Fruit fly (Drosophila melanogaster) whole organism, adult: ENCODE results near the gene Mob3.

ENCODE experiments used
- CG11617 ChIP-seq: fragments of 200-800 bp; sonication (Bioruptor generic); optimal IDR thresholded peaks from 2 replicates; lab custom pipeline; 2017; ENCODE audit warnings: mild to moderate bottlenecking, missing biosample characterization, missing genetic modification reagents, missing genetic modification characterization
- CG12768 ChIP-seq: fragments of 200-800 bp; sonication (Bioruptor generic); optimal IDR thresholded peaks from 2 replicates; lab custom pipeline; 2017; ENCODE audit warnings: missing biosample characterization, missing genetic modification characterization, mild to moderate bottlenecking, moderate library complexity, missing genetic modification reagents
- CG14711 ChIP-seq: fragments of 200-800 bp; sonication (Bioruptor generic); optimal IDR thresholded peaks from 2 replicates; lab custom pipeline; 2018; ENCODE audit warnings: missing biosample characterization, mild to moderate bottlenecking, missing genetic modification characterization, moderate library complexity
- CG1620 ChIP-seq: fragments of 200-800 bp; sonication (Bioruptor generic); optimal IDR thresholded peaks from 2 replicates; lab custom pipeline; 2016; ENCODE audit warnings: missing biosample characterization, missing genetic modification characterization
- CG33017 ChIP-seq: fragments of 200-800 bp; sonication (Bioruptor generic); optimal IDR thresholded peaks from 2 replicates; lab custom pipeline; 2018; ENCODE audit warnings: missing biosample characterization, mild to moderate bottlenecking, missing genetic modification characterization, moderate library complexity
- CG5204 ChIP-seq: fragments of 200-800 bp; sonication (Bioruptor generic); optimal IDR thresholded peaks from 2 replicates; lab custom pipeline; 2016; ENCODE audit warnings: missing biosample characterization, missing genetic modification characterization
- CG7045 ChIP-seq: fragments of 200-800 bp; sonication (Bioruptor generic); optimal IDR thresholded peaks from 2 replicates; lab custom pipeline; 2017; ENCODE audit warnings: missing biosample characterization, mild to moderate bottlenecking, missing genetic modification characterization
- CG7101 ChIP-seq: fragments of 200-800 bp; sonication (Bioruptor generic); optimal IDR thresholded peaks from 2 replicates; lab custom pipeline; 2018; ENCODE audit warnings: missing biosample characterization, mild to moderate bottlenecking, missing genetic modification characterization, moderate library complexity
- Clk ChIP-seq: fragments of 200-800 bp; sonication (Bioruptor generic); optimal IDR thresholded peaks from 2 replicates; lab custom pipeline; 2017; ENCODE audit warnings: missing biosample characterization, missing genetic modification characterization
- Crg-1 ChIP-seq: fragments of 200-800 bp; sonication (Bioruptor generic); optimal IDR thresholded peaks from 2 replicates; lab custom pipeline; 2016; ENCODE audit warnings: missing biosample characterization, missing genetic modification characterization
- Hr96 ChIP-seq: fragments of 200-800 bp; sonication (Bioruptor generic); optimal IDR thresholded peaks from 2 replicates; lab custom pipeline; 2016; ENCODE audit warnings: missing biosample characterization, missing genetic modification characterization
- Mnt ChIP-seq: fragments of 200-800 bp; sonication (Bioruptor generic); optimal IDR thresholded peaks from 2 replicates; lab custom pipeline; 2016; ENCODE audit warnings: missing biosample characterization, mild to moderate bottlenecking, missing genetic modification characterization
- bab1 ChIP-seq: fragments of 200-800 bp; sonication (Bioruptor generic); optimal IDR thresholded peaks from 3 replicates; lab custom pipeline; 2019; ENCODE audit warnings: missing biosample characterization, mild to moderate bottlenecking, missing genetic modification characterization, moderate library complexity
- cic ChIP-seq: fragments of 200-800 bp; sonication (Bioruptor generic); optimal IDR thresholded peaks from 2 replicates; lab custom pipeline; 2017; ENCODE audit warnings: missing biosample characterization, mild to moderate bottlenecking, missing genetic modification characterization, moderate library complexity
- cnc ChIP-seq, 2 experiments: fragments of >200 bp; optimal IDR thresholded peaks; 2 replicates each; lab custom pipeline; 2017
- kay ChIP-seq: fragments of 200-800 bp; sonication (Bioruptor generic); peaks from one replicate; lab custom pipeline; 2016; ENCODE audit warnings: missing biosample characterization, missing genetic modification characterization, borderline replicate concordance
- ovo ChIP-seq: fragments of 200-800 bp; sonication (Bioruptor generic); optimal IDR thresholded peaks from 2 replicates; lab custom pipeline; 2016; ENCODE audit warnings: missing biosample characterization, missing genetic modification characterization
- pad ChIP-seq: fragments of 200-800 bp; sonication (Bioruptor generic); optimal IDR thresholded peaks from 3 replicates; lab custom pipeline; 2017; ENCODE audit warnings: missing biosample characterization, missing genetic modification characterization, mild to moderate bottlenecking, moderate library complexity, missing genetic modification reagents
- tj ChIP-seq: fragments of 200-800 bp; sonication (Bioruptor generic); optimal IDR thresholded peaks from 3 replicates; lab custom pipeline; 2017; ENCODE audit warnings: missing biosample characterization, mild to moderate bottlenecking, missing genetic modification characterization, moderate library complexity
- toe ChIP-seq: fragments of 200-800 bp; sonication (Bioruptor generic); optimal IDR thresholded peaks from 2 replicates; lab custom pipeline; 2016; ENCODE audit warnings: missing biosample characterization, missing genetic modification characterization

The Mob3 gene

dm6 chr2L:10260750-10261493 is 4.2 kb upstream of the Mob3 start, which contains the start of gene Pten:
Pten (minus strand) TSS chr2L:10261049.
- TF ChIP-seq cnc (optimal IDR thresholded peaks at IDR 0.05; lab: Kevin White, UChicago) (no peak), Mnt (GFP tag; lab: Kevin White, UChicago) (peak; percentile 21), pad (GFP tag; lab: Kevin White, UChicago) (peak; percentile 12), CG11617 (GFP tag; lab: Kevin White, UChicago) (peak; percentile 27), bab1 (peak; percentile 46), CG12768 (GFP tag; lab: Kevin White, UChicago) (peak; percentile 66), CG14711 (tag; lab: Kevin White, UChicago) (peak; percentile 73), cic (no peak), CG33017 (tag; lab: Kevin White, UChicago) (peak; percentile 28), CG7045 (GFP tag; lab: Kevin White, UChicago) (peak; percentile 61), Clk (GFP tag; lab: Kevin White, UChicago) (no peak), kay (peak; percentile 91), toe (no peak), tj (GFP tag; lab: Kevin White, UChicago) (peak; percentile 40), CG7101 (tag; lab: Kevin White, UChicago) (peak; percentile 47)

- TF ChIP-seq CG1620 (GFP tag; lab: Kevin White, UChicago) = no peak
- TF ChIP-seq kay = peak; percentile 91
These were observed 3.4 kb upstream of the Mob3 start for dm6 chr2L:10261774-10262173.

dm6 chr2L:10263343-10263744 is 1.8 kb upstream of the Mob3 start, which contains the start of gene Rsf1:
Rsf1 (minus strand) TSS chr2L:10263554.
- no peak for TF ChIP-seq CG33017 (tag; lab: Kevin White, UChicago)
- no peak for TF ChIP-seq Hr96
- TF ChIP-seq Mnt (GFP tag; lab: Kevin White, UChicago) = no peak
- TF ChIP-seq pad (GFP tag; lab: Kevin White, UChicago) = no peak
- no peak for TF ChIP-seq cic
- no peak for TF ChIP-seq Crg-1 (GFP tag; lab: Kevin White, UChicago)
- TF ChIP-seq ovo (GFP tag; lab: Kevin White, UChicago) = no peak
- no peak for TF ChIP-seq CG7101 (tag; lab: Kevin White, UChicago)
- TF ChIP-seq CG1620 (GFP tag; lab: Kevin White, UChicago) = no peak
- TF ChIP-seq tj (GFP tag; lab: Kevin White, UChicago) = no peak
- no peak for TF ChIP-seq CG5204
- TF ChIP-seq CG12768 (GFP tag; lab: Kevin White, UChicago) = no peak

- TF ChIP-seq Clk (GFP tag; lab: Kevin White, UChicago) = no peak
- no peak for TF ChIP-seq CG1620 (GFP tag; lab: Kevin White, UChicago)
- no peak for TF ChIP-seq CG33017 (tag; lab: Kevin White, UChicago)
- TF ChIP-seq CG7101 (tag; lab: Kevin White, UChicago) = no peak
- TF ChIP-seq pad (GFP tag; lab: Kevin White, UChicago) = no peak
- TF ChIP-seq cic = no peak
- TF ChIP-seq cnc (optimal IDR thresholded peaks at IDR 0.05; lab: Kevin White, UChicago) = no peak
- TF ChIP-seq Hr96 = no peak
- TF ChIP-seq bab1 = peak; percentile 46
- TF ChIP-seq toe = no peak
- TF ChIP-seq ovo (GFP tag; lab: Kevin White, UChicago) = no peak
- peak; percentile 75 for TF ChIP-seq kay
- TF ChIP-seq CG11617 (GFP tag; lab: Kevin White, UChicago) = no peak
- no peak for TF ChIP-seq Crg-1 (GFP tag; lab: Kevin White, UChicago)
- no peak for TF ChIP-seq tj (GFP tag; lab: Kevin White, UChicago)
- no peak for TF ChIP-seq CG5204
- no peak for TF ChIP-seq CG12768 (GFP tag; lab: Kevin White, UChicago)
- no peak for TF ChIP-seq Mnt (GFP tag; lab: Kevin White, UChicago)
- TF ChIP-seq CG14711 (tag; lab: Kevin White, UChicago) = peak; percentile 20
- no peak for TF ChIP-seq CG7045 (GFP tag; lab: Kevin White, UChicago)
These were observed 1.1 kb upstream of the Mob3 start, which contains the start of gene REPTOR-BP for dm6 chr2L:10263830-10264634. REPTOR-BP (plus strand) TSS chr2L:10264125.

- no peak for TF ChIP-seq toe
- no peak for TF ChIP-seq Mnt (GFP tag; lab: Kevin White, UChicago)
- TF ChIP-seq Hr96 = no peak
- no peak for TF ChIP-seq ovo (GFP tag; lab: Kevin White, UChicago)
- no peak for TF ChIP-seq CG5204
- no peak for TF ChIP-seq CG12768 (GFP tag; lab: Kevin White, UChicago)
- TF ChIP-seq CG11617 (GFP tag; lab: Kevin White, UChicago) = no peak
- TF ChIP-seq cnc (optimal IDR thresholded peaks at IDR 0.05; lab: Kevin White, UChicago) = no peak
- no peak for TF ChIP-seq tj (GFP tag; lab: Kevin White, UChicago)
- TF ChIP-seq bab1 = no peak
- TF ChIP-seq Crg-1 (GFP tag; lab: Kevin White, UChicago) = no peak
- TF ChIP-seq cic = no peak
- TF ChIP-seq CG33017 (tag; lab: Kevin White, UChicago) = no peak
- TF ChIP-seq pad (GFP tag; lab: Kevin White, UChicago) = no peak
- TF ChIP-seq CG7045 (GFP tag; lab: Kevin White, UChicago) = no peak
- TF ChIP-seq Clk (GFP tag; lab: Kevin White, UChicago) = no peak
- TF ChIP-seq kay = no peak
- TF ChIP-seq CG1620 (GFP tag; lab: Kevin White, UChicago) = no peak
These were observed 1.4 kb downstream of the Mob3 start, which contains the start of gene CG4953 for dm6 chr2L:10266511-10266910. CG4953 (plus strand) TSS chr2L:10266703.
